Worm (Caenorhabditis elegans): ENCODE measurements around the gene T04A6.1.

DNA sequence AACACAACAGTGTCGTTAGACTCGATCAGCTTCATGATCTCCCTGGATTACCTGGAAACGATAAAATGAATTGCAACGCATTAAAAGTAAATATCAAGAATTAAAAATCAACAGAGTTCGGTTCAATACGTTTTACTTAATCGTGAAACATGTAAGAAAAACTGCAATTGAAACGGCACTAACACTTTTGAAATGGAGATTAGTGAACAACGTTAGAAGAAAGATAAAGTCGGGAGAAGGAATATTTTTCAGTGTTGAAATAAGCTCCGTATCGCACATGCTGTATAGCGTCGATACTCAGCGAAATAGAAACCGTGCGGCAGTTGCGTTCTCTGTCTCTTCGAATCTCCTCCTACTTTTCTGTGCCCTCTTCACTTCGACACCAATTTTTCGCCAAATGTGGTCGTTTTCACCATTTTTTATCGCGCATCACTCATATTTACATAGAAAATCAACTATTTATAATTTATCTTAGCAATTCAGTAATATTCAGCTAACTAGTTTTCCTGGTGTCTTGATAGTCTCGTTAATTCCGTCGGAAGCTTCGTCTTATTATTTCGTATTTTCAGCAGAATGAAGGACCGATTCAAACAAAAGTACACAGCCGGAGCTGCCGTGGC lies 43.4 kb upstream of the T04A6.1 start, which contains the start of the genes rpl-9 and lpd-7:
- TF ChIP-seq him-1 (tag; optimal IDR thresholded peaks at IDR 0.05) (peak; percentile 59), W03F9.2 (tag; optimal IDR thresholded peaks at IDR 0.05) (peak; percentile 81), dao-5 (tag; optimal IDR thresholded peaks at IDR 0.05) (no peak)
